In the genomic region with DNA sequence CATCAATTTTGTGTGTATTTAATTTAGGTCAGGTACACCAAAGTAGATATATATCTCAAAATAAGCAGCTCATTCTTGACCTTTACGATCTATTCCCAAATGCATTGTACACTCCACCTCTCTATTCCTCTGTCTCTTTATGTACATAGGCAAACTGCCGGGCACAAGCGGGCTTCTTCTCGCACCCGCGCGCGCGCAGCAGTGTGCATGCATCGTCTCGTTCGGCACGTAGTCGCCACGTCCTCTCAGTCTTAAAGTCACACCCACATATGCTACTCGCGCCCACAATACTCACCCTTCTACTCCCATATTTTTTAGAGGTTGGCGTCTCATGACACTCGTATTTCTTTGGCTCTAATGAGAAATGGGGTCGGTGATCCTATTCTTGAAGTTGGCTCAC, we compare ENCODE assay signal across 2 worm cellular contexts.
TF ChIP-seq lines count a peak whose summit lies in the region.

No protein-coding gene starts in this region.

TF ChIP-seq in whole organism, L1 larva, 84 proteins besides CTCF, POLR2A, EP300 and RAD21 (continued from another document):
- TF ChIP-seq hpl-2 (GFP tag; optimal IDR thresholded peaks at IDR 0.05; lab: Kevin White, UChicago) (no peak), pag-3 (tag; optimal IDR thresholded peaks at IDR 0.05; lab: Kevin White, UChicago; ENCODE audit: borderline replicate concordance, insufficient read depth) (no peak), fkh-4 (tag; optimal IDR thresholded peaks at IDR 0.05; lab: Kevin White, UChicago; ENCODE audit: borderline replicate concordance) (no peak), egl-27 (tag; optimal IDR thresholded peaks at IDR 0.05; lab: Kevin White, UChicago) (no peak)

TF ChIP-seq in whole organism, L2 larva, 48 proteins besides CTCF, POLR2A, EP300 and RAD21 (continued from another document):
- TF ChIP-seq R02D3.7 (tag; optimal IDR thresholded peaks at IDR 0.05; lab: Kevin White, UChicago) (no peak), unc-62 (GFP tag; optimal IDR thresholded peaks at IDR 0.05; lab: Kevin White, UChicago) (no peak), nhr-129 (tag; optimal IDR thresholded peaks at IDR 0.05; lab: Kevin White, UChicago) (peak; percentile 18), ztf-11 (tag; optimal IDR thresholded peaks at IDR 0.05; lab: Kevin White, UChicago) (no peak), ZK546.5 (tag; optimal IDR thresholded peaks at IDR 0.05; lab: Kevin White, UChicago) (no peak), lsy-2 (tag; optimal IDR thresholded peaks at IDR 0.05; lab: Kevin White, UChicago) (no peak), zag-1 (tag; optimal IDR thresholded peaks at IDR 0.05; lab: Kevin White, UChicago) (peak; percentile 6)
